Fruit fly (Drosophila melanogaster) whole organism, embryonic: ENCODE measurements around the gene Naa80.
A peak's percentile ranks its signal among the peaks of the same experiment; 100 is the strongest.

Experiments
- CG10565 ChIP-seq: fragments of 200-800 bp; sonication (Bioruptor generic); optimal IDR thresholded peaks from 3 replicates; lab custom pipeline; 2016; ENCODE audit warnings: missing biosample characterization, mild to moderate bottlenecking, missing genetic modification characterization
- CG12071 ChIP-seq: fragments of 200-800 bp; sonication (Bioruptor generic); optimal IDR thresholded peaks from 3 replicates; lab custom pipeline; 2018; ENCODE audit warnings: missing biosample characterization, mild to moderate bottlenecking, missing genetic modification characterization
- CG12744 ChIP-seq: fragments of 200-800 bp; sonication (Bioruptor generic); optimal IDR thresholded peaks from 2 replicates; lab custom pipeline; 2016; ENCODE audit warnings: missing biosample characterization, missing genetic modification characterization
- CG13123 ChIP-seq: fragments of 200-800 bp; sonication (Bioruptor generic); optimal IDR thresholded peaks from 2 replicates; lab custom pipeline; 2016; ENCODE audit warnings: missing biosample characterization, missing genetic modification characterization
- CG15269 ChIP-seq: fragments of 200-800 bp; sonication (Bioruptor generic); optimal IDR thresholded peaks from 2 replicates; lab custom pipeline; 2018; ENCODE audit warnings: missing biosample characterization, mild to moderate bottlenecking, missing genetic modification characterization, moderate library complexity
- CG17612 ChIP-seq: fragments of 200-800 bp; sonication (Bioruptor generic); IDR thresholded peaks from 2 replicates; pipeline ENCODE4 v1.3.6; 2022; ENCODE audit warnings: missing biosample characterization, missing genetic modification characterization
- CG2116 ChIP-seq: fragments of 200-800 bp; sonication (Bioruptor generic); optimal IDR thresholded peaks from 3 replicates; lab custom pipeline; 2018; ENCODE audit warnings: missing biosample characterization, mild to moderate bottlenecking, missing genetic modification characterization
- CG2678 ChIP-seq: fragments of 200-800 bp; sonication (Bioruptor generic); optimal IDR thresholded peaks from 3 replicates; lab custom pipeline; 2019; ENCODE audit warnings: missing biosample characterization, mild to moderate bottlenecking, missing genetic modification characterization, moderate library complexity
- CG30020 ChIP-seq: fragments of 200-800 bp; optimal IDR thresholded peaks from 2 replicates; lab custom pipeline; 2019; ENCODE audit warnings: missing biosample characterization, mild to moderate bottlenecking, missing genetic modification characterization, moderate library complexity
- CG33213 ChIP-seq: fragments of 200-800 bp; sonication (Bioruptor generic); optimal IDR thresholded peaks from 3 replicates; lab custom pipeline; 2016; ENCODE audit warnings: missing biosample characterization, missing genetic modification characterization
- CG43689 ChIP-seq: fragments of 200-800 bp; sonication (Bioruptor generic); IDR thresholded peaks from 2 replicates; pipeline ENCODE4 v1.3.6; 2022; ENCODE audit warnings: missing biosample characterization, missing genetic modification characterization
- CG4617 ChIP-seq: fragments of 200-800 bp; sonication (Bioruptor generic); optimal IDR thresholded peaks from 3 replicates; lab custom pipeline; 2016; ENCODE audit warnings: missing biosample characterization, missing genetic modification characterization, borderline replicate concordance
- CG4820 ChIP-seq: fragments of 200-800 bp; sonication (Bioruptor generic); optimal IDR thresholded peaks from 3 replicates; lab custom pipeline; 2016; ENCODE audit warnings: missing biosample characterization, missing genetic modification characterization
- CG4854 ChIP-seq: fragments of 200-800 bp; sonication (Bioruptor generic); optimal IDR thresholded peaks from 2 replicates; lab custom pipeline; 2016; ENCODE audit warnings: missing biosample characterization, missing genetic modification characterization, inconsistent platforms
- CG7928 ChIP-seq: fragments of 200-800 bp; sonication (Bioruptor generic); optimal IDR thresholded peaks from 2 replicates; lab custom pipeline; 2017; ENCODE audit warnings: missing biosample characterization, mild to moderate bottlenecking, missing genetic modification characterization
- CG8281 ChIP-seq: fragments of 200-800 bp; sonication (Bioruptor generic); optimal IDR thresholded peaks from 2 replicates; lab custom pipeline; 2018; ENCODE audit warnings: missing biosample characterization, mild to moderate bottlenecking, missing genetic modification characterization, moderate library complexity
- CG9727 ChIP-seq: fragments of 200-800 bp; sonication (Bioruptor generic); optimal IDR thresholded peaks from 3 replicates; lab custom pipeline; 2017; ENCODE audit warnings: missing biosample characterization, mild to moderate bottlenecking, missing genetic modification characterization
- Chrac-16 ChIP-seq: fragments of 200-800 bp; sonication (Bioruptor generic); optimal IDR thresholded peaks from 3 replicates; lab custom pipeline; 2016; ENCODE audit warnings: missing biosample characterization, missing genetic modification characterization
- D ChIP-seq, 2 experiments: fragments of 200-800 bp in 1 of 2; fragments of >200 bp in 1 of 2; sonication (Bioruptor generic) in 1 of 2; optimal IDR thresholded peaks; 2 replicates in 1 of 2; 3 replicates in 1 of 2; lab custom pipeline; 2017; ENCODE audit warnings: mild to moderate bottlenecking in 1 of 2, missing biosample characterization in 1 of 2, missing genetic modification characterization in 1 of 2, missing genetic modification reagents in 1 of 2
- Dbx ChIP-seq: fragments of 200-800 bp; sonication (Bioruptor generic); IDR thresholded peaks from 3 replicates; pipeline ENCODE4 v1.3.6; 2022; ENCODE audit warnings: missing biosample characterization, missing genetic modification characterization
- Dp ChIP-seq: fragments of 200-800 bp; sonication (Bioruptor generic); optimal IDR thresholded peaks from 2 replicates; lab custom pipeline; 2018; ENCODE audit warnings: missing biosample characterization, mild to moderate bottlenecking, missing genetic modification characterization, moderate library complexity
- E2f2 ChIP-seq: fragments of 200-800 bp; sonication (Bioruptor generic); IDR thresholded peaks from 2 replicates; pipeline ENCODE4 v1.3.6; 2022; ENCODE audit warnings: missing biosample characterization, missing genetic modification characterization
- Eip74EF ChIP-seq, 2 experiments: fragments of 200-800 bp in 1 of 2; fragments of >200 bp in 1 of 2; sonication (Bioruptor generic) in 1 of 2; optimal IDR thresholded peaks; 2 replicates each; lab custom pipeline; 2017 to 2019; ENCODE audit warnings: missing biosample characterization in 2 of 2, missing genetic modification characterization in 2 of 2, mild to moderate bottlenecking in 1 of 2, moderate library complexity in 1 of 2
- HmgZ ChIP-seq: fragments of 200-800 bp; sonication (Bioruptor generic); optimal IDR thresholded peaks from 2 replicates; lab custom pipeline; 2018; ENCODE audit warnings: missing biosample characterization, mild to moderate bottlenecking, missing genetic modification characterization
- Hr51 ChIP-seq, 2 experiments: fragments of 200-800 bp; sonication (Bioruptor generic); optimal IDR thresholded peaks; 2 replicates in 1 of 2; 3 replicates in 1 of 2; lab custom pipeline; 2016 to 2018; ENCODE audit warnings: missing biosample characterization in 2 of 2, missing genetic modification characterization in 2 of 2, mild to moderate bottlenecking in 1 of 2, moderate library complexity in 1 of 2
- Mes4 ChIP-seq: fragments of 200-800 bp; sonication (Bioruptor generic); optimal IDR thresholded peaks from 2 replicates; lab custom pipeline; 2016; ENCODE audit warnings: missing biosample characterization, missing genetic modification characterization
- NC2β ChIP-seq: fragments of 200-800 bp; sonication (Bioruptor generic); optimal IDR thresholded peaks from 2 replicates; lab custom pipeline; 2016; ENCODE audit warnings: missing biosample characterization, missing genetic modification characterization
- NFAT ChIP-seq: fragments of 200-800 bp; sonication (Bioruptor generic); IDR thresholded peaks from 2 replicates; pipeline ENCODE4 v1.3.6; 2022; ENCODE audit warnings: missing biosample characterization, missing genetic modification characterization
- Opbp ChIP-seq: fragments of 200-800 bp; sonication (Bioruptor generic); IDR thresholded peaks from 3 replicates; pipeline ENCODE4 v1.3.6; 2022; ENCODE audit warnings: missing biosample characterization, missing genetic modification characterization; ENCODE audit not compliant: partially characterized antibody
- Spps ChIP-seq: fragments of 200-800 bp; sonication (Bioruptor generic); optimal IDR thresholded peaks from 2 replicates; lab custom pipeline; 2018; ENCODE audit warnings: missing biosample characterization, mild to moderate bottlenecking, missing genetic modification characterization
- Taf1 ChIP-seq: fragments of 200-800 bp; sonication (Bioruptor generic); IDR thresholded peaks from 2 replicates; pipeline ENCODE4 v1.3.6; 2022; ENCODE audit warnings: missing biosample characterization, missing genetic modification characterization
- Trl ChIP-seq, 3 experiments: fragments of >200 bp in 2 of 3; fragments of 200-800 bp in 1 of 3; sonication (Bioruptor generic) in 1 of 3; optimal IDR thresholded peaks; 2 replicates in 1 of 3; 3 replicates in 2 of 3; lab custom pipeline; 2016 to 2017; ENCODE audit warnings: missing biosample characterization in 1 of 3, missing genetic modification characterization in 1 of 3
- aop ChIP-seq: fragments of 200-800 bp; sonication (Bioruptor generic); IDR thresholded peaks from 2 replicates; pipeline ENCODE4 v1.3.6; 2022; ENCODE audit warnings: missing biosample characterization, missing genetic modification characterization
- en ChIP-seq: fragments of 200-800 bp; sonication (Bioruptor generic); optimal IDR thresholded peaks from 2 replicates; lab custom pipeline; 2016; ENCODE audit warnings: missing biosample characterization, missing genetic modification characterization
- esg ChIP-seq: fragments of 200-800 bp; sonication (Bioruptor generic); conservative IDR thresholded peaks from 2 replicates; pipeline ENCODE4 v1.3.6; 2022; ENCODE audit warnings: missing biosample characterization, missing genetic modification characterization
- fd64A ChIP-seq: fragments of 200-800 bp; sonication (Bioruptor generic); optimal IDR thresholded peaks from 3 replicates; lab custom pipeline; 2018; ENCODE audit warnings: missing biosample characterization, mild to moderate bottlenecking, missing genetic modification characterization
- gce ChIP-seq: fragments of 200-800 bp; sonication (Bioruptor generic); IDR thresholded peaks from 3 replicates; pipeline ENCODE4 v1.3.6; 2022; ENCODE audit warnings: missing biosample characterization, missing genetic modification characterization
- grn ChIP-seq: fragments of 200-800 bp; sonication (Bioruptor generic); optimal IDR thresholded peaks from 3 replicates; lab custom pipeline; 2017; ENCODE audit warnings: missing biosample characterization, missing genetic modification characterization
- onecut ChIP-seq: fragments of 200-800 bp; sonication (Bioruptor generic); IDR thresholded peaks from 2 replicates; pipeline ENCODE4 v1.3.6; 2022; ENCODE audit warnings: missing biosample characterization, missing genetic modification characterization
- org-1 ChIP-seq: fragments of 200-800 bp; sonication (Bioruptor generic); optimal IDR thresholded peaks from 2 replicates; lab custom pipeline; 2017; ENCODE audit warnings: missing biosample characterization, missing genetic modification characterization
- pan ChIP-seq, 4 experiments: fragments of >200 bp in 3 of 4; fragments of 200-800 bp in 1 of 4; sonication (Bioruptor generic) in 1 of 4; optimal IDR thresholded peaks in 3 of 4; IDR thresholded peaks in 1 of 4; 2 replicates each; pipeline versions ENCODE4 v1.3.6 to Lab custom; 2017 to 2022; ENCODE audit warnings: missing biosample characterization in 2 of 4, missing genetic modification characterization in 2 of 4, mixed read lengths in 1 of 4
- phol ChIP-seq: fragments of 200-800 bp; sonication (Bioruptor generic); optimal IDR thresholded peaks from 3 replicates; lab custom pipeline; 2018; ENCODE audit warnings: missing biosample characterization, mild to moderate bottlenecking, missing genetic modification characterization, moderate library complexity
- sc ChIP-seq, 3 experiments: fragments of >200 bp in 2 of 3; fragments of 200-800 bp in 1 of 3; sonication (Bioruptor generic) in 1 of 3; optimal IDR thresholded peaks; 2 replicates in 2 of 3; 3 replicates in 1 of 3; lab custom pipeline; 2017; ENCODE audit warnings: mild to moderate bottlenecking in 1 of 3, missing biosample characterization in 1 of 3, missing genetic modification characterization in 1 of 3, missing genetic modification reagents in 1 of 3
- sqz ChIP-seq: fragments of 200-800 bp; sonication (Bioruptor generic); optimal IDR thresholded peaks from 3 replicates; lab custom pipeline; 2018; ENCODE audit warnings: missing biosample characterization, mild to moderate bottlenecking, missing genetic modification characterization
- twi ChIP-seq: fragments of 200-800 bp; optimal IDR thresholded peaks from 2 replicates; lab custom pipeline; 2019; ENCODE audit warnings: missing biosample characterization, mild to moderate bottlenecking, missing genetic modification characterization, moderate library complexity
- unc-4 ChIP-seq: fragments of 200-800 bp; sonication (Bioruptor generic); IDR thresholded peaks from 2 replicates; pipeline ENCODE4 v1.3.6; 2022; ENCODE audit warnings: missing biosample characterization, missing genetic modification characterization; ENCODE audit not compliant: partially characterized antibody
- z ChIP-seq: fragments of 200-800 bp; sonication (Bioruptor generic); IDR thresholded peaks from 3 replicates; pipeline ENCODE4 v1.3.6; 2022; ENCODE audit warnings: missing biosample characterization, missing genetic modification characterization
- zf30C ChIP-seq: fragments of 200-800 bp; sonication (Bioruptor generic); optimal IDR thresholded peaks from 3 replicates; lab custom pipeline; 2018; ENCODE audit warnings: missing biosample characterization, mild to moderate bottlenecking, missing genetic modification characterization

Gene Naa80

DNA sequence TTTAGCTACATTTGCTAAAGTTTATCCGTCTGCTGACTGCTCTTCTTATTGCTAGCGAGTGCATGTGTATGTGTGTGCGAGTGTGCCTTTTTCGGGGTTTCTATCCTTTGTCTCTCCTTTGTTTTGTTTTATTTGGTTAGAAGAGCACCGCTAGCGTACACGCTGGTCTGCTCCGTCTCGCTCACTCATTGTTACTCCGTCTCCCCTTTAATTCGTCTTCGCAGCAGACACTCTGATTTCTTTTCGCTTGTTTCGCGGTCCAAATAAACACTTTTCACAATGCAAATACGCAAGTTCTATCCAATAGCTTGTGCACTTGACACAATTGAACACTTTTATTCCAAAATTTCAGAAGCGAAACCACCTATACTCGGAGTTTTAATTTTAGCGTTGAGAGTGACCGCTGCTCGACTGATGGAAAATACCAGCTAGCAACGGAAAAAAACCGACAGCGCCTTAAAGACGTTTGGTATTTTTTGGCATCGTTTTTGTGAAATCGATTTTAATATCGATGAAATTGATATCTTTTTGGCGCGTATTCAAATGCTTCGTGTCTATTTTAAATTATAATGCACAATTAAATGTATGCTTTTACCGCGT, 41.4 kb downstream of the Naa80 start, which contains the start of gene FBXO11 (continued):
- TF ChIP-seq CG9727 (GFP tag; lab: Kevin White, UChicago) (peak; percentile 2), twi (tag; lab: Kevin White, UChicago) (no peak), CG7928 (GFP tag; lab: Kevin White, UChicago) (no peak), grn (no peak), gce (GFP tag; lab: Robert Waterston, UW) (no peak), CG4617 (GFP tag; lab: Kevin White, UChicago) (peak; percentile 100), HmgZ (tag; lab: Kevin White, UChicago) (peak; percentile 34), CG13123 (GFP tag; lab: Kevin White, UChicago) (no peak), CG15269 (tag; lab: Kevin White, UChicago) (no peak), z (no peak), phol (no peak), NFAT (GFP tag; lab: Robert Waterston, UW) (no peak), CG2678 (tag; lab: Kevin White, UChicago) (no peak), pan (optimal IDR thresholded peaks at IDR 0.05; lab: Kevin White, UChicago) (no peak), pan (GFP tag; optimal IDR thresholded peaks at IDR 0.05 in 1 of 2, IDR thresholded peaks at IDR 0.05 in 1 of 2) (no peak), Mes4 (GFP tag; lab: Kevin White, UChicago) (no peak), sc (optimal IDR thresholded peaks at IDR 0.05; lab: Kevin White, UChicago) (no peak), sc (GFP tag; optimal IDR thresholded peaks at IDR 0.05; lab: Kevin White, UChicago) (no peak), unc-4 (peak; percentile 65), Spps (tag; lab: Kevin White, UChicago) (no peak), CG2116 (GFP tag; lab: Kevin White, UChicago) (peak; percentile 67), Dp (GFP tag; lab: Kevin White, UChicago) (peak; percentile 94), CG4820 (no peak), CG12071 (GFP tag; lab: Kevin White, UChicago) (no peak), Taf1 (no peak), Dbx (no peak), Hr51 (GFP tag; optimal IDR thresholded peaks at IDR 0.05; lab: Kevin White, UChicago) (no peak), CG8281 (no peak), sqz (GFP tag; lab: Kevin White, UChicago) (no peak), en (GFP tag; lab: Kevin White, UChicago) (no peak), Eip74EF (GFP tag; optimal IDR thresholded peaks at IDR 0.05; lab: Kevin White, UChicago) (no peak), E2f2 (peak; percentile 95), aop (GFP tag; lab: Robert Waterston, UW) (no peak), NC2β (GFP tag; lab: Kevin White, UChicago) (peak; percentile 7), onecut (GFP tag; lab: Robert Waterston, UW) (no peak), fd64A (GFP tag; lab: Kevin White, UChicago) (no peak), CG10565 (GFP tag; lab: Kevin White, UChicago) (no peak), CG33213 (no peak), CG4854 (GFP tag; lab: Kevin White, UChicago) (no peak), CG43689 (no peak), Trl (optimal IDR thresholded peaks at IDR 0.05; lab: Kevin White, UChicago) (no peak), Trl (GFP tag; optimal IDR thresholded peaks at IDR 0.05; lab: Kevin White, UChicago) (no peak), CG30020 (tag; lab: Kevin White, UChicago) (peak; percentile 30), CG17612 (GFP tag; lab: Robert Waterston, UW) (no peak), CG12744 (GFP tag; lab: Kevin White, UChicago) (no peak), esg (GFP tag; lab: Robert Waterston, UW) (no peak), Chrac-16 (GFP tag; lab: Kevin White, UChicago) (no peak), org-1 (no peak), Opbp (GFP tag; lab: Robert Waterston, UW) (0 out of 3 replicates have a peak, but pooled peaks have one; percentile 34), zf30C (GFP tag; lab: Kevin White, UChicago) (no peak), D (optimal IDR thresholded peaks at IDR 0.05; lab: Kevin White, UChicago) (peak; percentile 96), D (GFP tag; optimal IDR thresholded peaks at IDR 0.05; lab: Kevin White, UChicago) (peak; percentile 61)
